Fruit fly (Drosophila melanogaster) whole organism, larva: Measurements from ENCODE around the gene CG2964.

Experiments
- noc ChIP-seq: fragments of 200-800 bp; sonication (Bioruptor generic); optimal IDR thresholded peaks from 3 replicates; lab custom pipeline; 2019; ENCODE audit warnings: missing biosample characterization, mild to moderate bottlenecking, missing genetic modification characterization, moderate library complexity

CG2964 gene

DNA sequence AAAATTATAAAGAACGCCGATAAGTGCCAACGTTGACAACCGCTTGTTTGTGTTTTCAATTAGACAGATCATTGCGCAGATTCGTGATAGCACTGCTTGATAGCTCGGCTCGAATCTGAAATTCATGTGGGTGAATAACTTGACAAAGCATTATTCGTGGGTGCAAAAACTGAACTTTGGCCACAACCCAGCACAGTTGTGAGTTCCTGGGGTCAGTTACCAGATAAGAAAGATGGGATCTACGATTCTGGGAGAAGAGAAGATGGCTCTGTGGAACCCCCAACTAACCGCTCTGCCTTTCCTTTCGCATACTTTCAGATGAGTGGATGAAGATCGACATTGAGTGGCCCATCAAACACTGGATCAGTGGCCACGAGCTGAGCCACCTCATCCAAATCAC, 1.4 kb upstream of the CG2964 start:
- TF ChIP-seq noc (tag; lab: Kevin White, UChicago) = peak; percentile 79

DNA sequence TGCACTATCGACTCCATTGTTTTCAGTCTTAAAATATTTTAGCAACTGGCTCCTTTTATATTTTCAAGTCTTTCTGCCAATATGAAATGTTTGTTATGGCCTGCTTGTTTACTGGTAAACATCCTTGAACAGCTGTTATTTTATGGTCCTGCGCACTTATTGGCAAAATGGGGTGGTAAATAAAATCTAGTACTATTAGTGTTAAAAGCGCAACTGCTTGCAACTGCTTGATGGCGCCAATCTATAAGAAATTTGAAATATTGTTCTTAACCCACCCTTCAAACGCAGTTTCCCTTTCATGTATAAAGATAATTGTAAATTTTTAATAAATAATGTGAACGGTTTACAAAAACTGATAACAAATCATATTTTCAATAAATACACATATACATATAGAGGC, 3.4 kb downstream of the CG2964 start, which contains the start of gene G6P:
TSS of gene G6P (minus strand) at position 88 of the 400 bp plus-strand sequence.
- TF ChIP-seq noc (tag; lab: Kevin White, UChicago) = no peak

dm6 chr2L:2825406-2825805, 13.2 kb downstream of the CG2964 start, which contains the start of gene CG3123:
TSS of gene CG3123 (minus strand) at chr2L:2825506.
- TF ChIP-seq noc (tag; lab: Kevin White, UChicago) = no peak

DNA sequence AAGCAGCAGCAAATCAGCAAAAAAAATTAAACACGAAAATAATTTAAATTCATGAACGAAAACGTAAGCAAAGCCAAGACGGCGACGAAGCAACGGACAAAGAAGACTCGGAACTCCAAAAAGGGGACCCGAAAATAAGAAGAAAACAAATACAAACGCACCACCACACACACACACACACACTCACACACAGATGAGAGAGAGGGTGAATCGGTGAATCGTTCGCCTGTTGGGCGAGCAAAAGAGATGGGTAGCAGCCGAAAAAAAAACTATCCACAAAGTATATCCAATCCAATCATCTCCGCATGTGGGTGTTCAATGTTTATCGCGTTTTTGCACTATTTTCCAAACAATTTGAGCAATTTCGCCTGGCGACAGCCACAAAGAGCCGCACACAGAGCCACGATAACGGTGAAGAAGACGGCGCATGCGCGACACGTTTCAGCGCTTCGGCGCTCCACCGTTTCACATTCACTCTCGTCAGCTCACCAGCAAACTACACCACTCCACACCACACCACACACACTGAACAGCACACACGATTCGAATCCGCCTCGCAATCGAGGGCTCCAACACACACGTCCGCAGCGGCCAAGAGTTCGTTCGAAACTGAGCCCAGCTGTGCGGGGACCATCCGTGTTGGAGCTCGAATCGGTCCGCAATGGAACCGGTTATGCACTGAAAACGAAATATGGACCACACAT, 17.6 kb downstream of the CG2964 start, which contains the start of gene Duox:
TSS of gene Duox (minus strand) at position 612 of the 704 bp plus-strand sequence.
- TF ChIP-seq noc (tag; lab: Kevin White, UChicago) = no peak

DNA sequence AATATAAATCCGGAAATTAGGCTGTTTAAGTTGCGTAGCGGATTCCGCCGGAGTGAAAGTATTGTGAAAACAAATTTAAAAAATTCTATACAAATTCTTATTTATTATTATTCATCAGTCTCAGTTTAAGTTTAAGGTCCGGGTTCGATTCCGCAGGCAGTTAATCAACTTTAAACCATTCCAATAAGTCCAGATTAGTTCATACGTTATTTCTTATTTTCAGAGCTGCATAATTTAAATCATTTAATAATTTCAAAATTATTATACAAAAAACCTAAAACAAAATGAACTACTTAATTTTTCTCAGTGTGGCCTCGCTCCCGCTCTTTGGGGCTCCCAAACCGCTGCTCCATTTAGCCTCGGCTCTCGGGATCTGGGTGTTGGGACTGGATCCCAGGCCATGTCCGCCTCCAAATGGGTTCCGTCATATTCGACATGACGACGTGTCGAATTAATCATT, 18.1 kb downstream of the CG2964 start:
- peak; percentile 91 for TF ChIP-seq noc (tag; lab: Kevin White, UChicago)

DNA sequence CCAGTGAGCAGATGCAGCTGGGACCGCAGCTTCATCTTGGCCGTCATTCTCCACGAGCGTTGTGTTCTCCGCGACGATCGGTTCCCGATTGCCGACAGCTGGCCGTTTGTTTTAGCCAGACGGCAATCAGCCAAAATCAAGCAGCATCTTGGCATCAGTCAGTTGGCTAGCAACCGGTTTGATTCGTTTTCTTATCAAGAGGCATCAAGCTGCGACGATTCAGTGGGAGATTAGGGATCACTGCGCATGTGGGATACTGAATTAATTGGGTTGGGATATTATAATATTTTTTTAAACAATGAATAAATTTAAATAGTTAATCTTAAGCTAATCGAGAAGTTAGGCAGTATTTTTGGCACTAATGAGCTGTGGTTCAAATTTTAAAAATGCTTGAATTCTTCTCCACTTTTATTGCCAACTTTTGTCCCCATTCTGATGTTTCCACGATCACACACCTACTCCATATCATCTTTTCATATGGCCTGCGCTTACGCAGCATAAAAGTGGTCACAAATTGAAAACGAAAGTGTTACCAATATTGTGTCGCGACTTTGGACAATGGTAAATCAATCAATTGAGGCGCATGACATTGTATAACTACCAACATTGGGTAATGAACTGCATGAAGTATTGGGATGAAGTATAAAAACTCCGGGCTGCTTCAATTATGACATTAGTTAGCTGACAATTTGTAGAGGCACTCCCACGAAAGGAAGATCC, 25.7 kb downstream of the CG2964 start, which contains the start of the genes CG3119 and Cpr23B:
TSS of gene CG3119 (minus strand) at position 92 of the 720 bp plus-strand sequence.
TSS of gene Cpr23B (plus strand) at position 670 of the 720 bp plus-strand sequence.
- TF ChIP-seq noc (tag; lab: Kevin White, UChicago) = no peak

DNA sequence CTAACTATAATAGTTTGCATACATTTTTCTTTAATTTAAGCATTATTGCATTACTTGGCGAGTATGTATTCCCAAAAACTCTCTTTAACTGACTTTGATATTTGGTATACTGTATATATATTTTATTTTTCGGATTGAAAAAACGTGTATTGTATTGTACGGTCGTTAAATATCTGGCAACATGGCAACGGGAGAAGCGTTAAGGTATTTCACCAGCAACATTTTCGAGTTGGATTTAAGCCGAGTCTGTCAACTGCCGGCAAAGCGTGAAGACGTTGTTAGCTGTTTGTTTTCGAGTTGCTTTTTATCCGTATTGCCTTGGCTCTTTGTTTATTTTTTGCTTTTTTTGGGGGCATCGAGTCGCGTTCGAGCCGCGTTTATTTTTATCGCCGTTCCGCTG, 27.6 kb downstream of the CG2964 start, which contains the start of gene CG2975:
TSS of gene CG2975 (plus strand) at position 275 of the 400 bp plus-strand sequence.
- TF ChIP-seq noc (tag; lab: Kevin White, UChicago) = no peak

DNA sequence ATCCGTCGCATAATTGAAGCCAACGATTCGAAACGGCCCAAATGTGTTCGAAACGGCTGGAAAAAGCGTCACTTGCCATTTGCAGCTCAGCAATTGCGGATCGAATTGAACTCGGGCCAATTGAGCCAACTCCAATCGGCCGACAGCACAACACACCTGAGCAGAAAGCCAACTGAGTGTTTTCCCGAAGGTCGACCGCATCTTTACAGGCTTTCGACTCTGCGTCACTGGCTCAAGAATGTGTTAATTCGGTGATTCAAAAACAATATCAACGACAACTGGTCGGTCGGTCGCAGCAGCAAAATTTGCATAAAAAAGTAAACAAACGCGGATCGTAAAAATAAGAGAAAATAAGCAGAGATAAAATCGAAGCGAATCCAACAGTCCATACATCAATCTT, 28.1 kb downstream of the CG2964 start:
- no peak for TF ChIP-seq noc (tag; lab: Kevin White, UChicago)

DNA sequence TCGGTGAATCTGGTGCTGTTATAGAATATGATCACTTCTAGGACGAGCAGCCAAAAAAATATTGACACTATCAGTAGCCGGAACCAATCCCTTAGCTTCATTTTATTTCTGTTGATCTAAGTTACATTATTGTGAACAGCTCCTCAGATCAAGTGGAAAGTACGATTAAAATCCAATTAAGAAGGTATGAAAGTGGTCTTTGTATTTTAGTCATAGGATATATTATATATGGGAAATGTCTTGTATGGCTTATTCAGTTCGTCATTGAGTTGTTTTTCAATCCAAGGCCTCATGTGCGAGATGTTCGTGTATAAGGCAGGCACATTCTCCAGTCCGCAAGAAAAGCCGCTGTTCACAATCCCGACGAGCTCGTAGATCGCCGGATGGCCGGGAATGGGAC, 32.2 kb downstream of the CG2964 start, which contains the start of gene CG18558:
TSS of gene CG18558 (minus strand) at position 101 of the 400 bp plus-strand sequence.
- TF ChIP-seq noc (tag; lab: Kevin White, UChicago) = no peak

- TF ChIP-seq noc (tag; lab: Kevin White, UChicago) = no peak
Observed at dm6 chr2L:2845634-2846033, 33.4 kb downstream of the CG2964 start, which contains the start of gene CG18557. TSS of gene CG18557 (minus strand) at chr2L:2845734.

DNA sequence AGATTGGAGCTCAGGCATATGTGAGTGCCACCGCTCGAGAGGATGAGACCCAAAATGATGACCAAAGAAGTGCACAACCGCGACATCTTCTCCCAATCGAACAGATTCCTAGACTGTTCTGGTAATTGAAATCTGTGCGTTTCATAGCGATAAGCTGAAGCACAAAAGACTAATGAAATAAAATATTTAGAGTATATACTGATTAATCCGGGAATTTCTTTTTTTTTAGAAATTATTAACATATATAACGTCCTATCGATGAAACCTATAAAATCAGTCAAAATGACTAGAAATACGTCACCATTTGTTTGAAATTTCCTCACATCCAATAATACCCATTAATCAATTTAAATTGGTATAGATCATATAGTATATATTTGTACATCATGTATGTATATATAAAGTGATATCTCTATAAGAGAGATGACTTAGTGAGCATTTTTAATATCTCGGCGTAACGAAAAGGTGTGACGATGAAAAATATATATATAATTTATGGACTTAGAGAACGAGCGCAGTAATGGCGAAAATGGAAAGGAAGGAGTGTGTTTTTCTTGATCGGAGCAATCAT, 35.0 kb downstream of the CG2964 start, which contains the start of the genes CG3117 and CG2983:
TSS of gene CG3117 (minus strand) at position 101 of the 571 bp plus-strand sequence.
TSS of gene CG2983 (plus strand) at position 521 of the 571 bp plus-strand sequence.
- TF ChIP-seq noc (tag; lab: Kevin White, UChicago) = no peak

DNA sequence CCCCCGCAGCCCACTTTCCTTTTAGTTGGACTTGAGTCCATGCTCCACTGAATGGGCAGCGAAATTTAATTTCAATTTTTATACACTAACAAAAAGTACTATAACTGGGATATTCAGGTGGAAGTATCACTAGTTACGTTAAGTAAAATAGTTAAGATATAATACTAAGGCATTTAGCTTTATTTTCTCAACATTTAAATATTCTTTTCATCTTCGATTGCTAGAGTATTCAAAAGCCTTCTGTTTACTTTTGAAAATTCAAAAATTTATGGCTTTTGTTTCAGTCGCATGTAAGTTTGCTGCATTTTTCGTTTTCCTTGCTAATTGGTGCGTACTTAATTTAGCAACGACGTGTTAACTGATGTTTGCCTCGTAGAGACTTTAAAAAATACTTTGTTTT, 39.4 kb downstream of the CG2964 start:
- TF ChIP-seq noc (tag; lab: Kevin White, UChicago) = no peak

DNA sequence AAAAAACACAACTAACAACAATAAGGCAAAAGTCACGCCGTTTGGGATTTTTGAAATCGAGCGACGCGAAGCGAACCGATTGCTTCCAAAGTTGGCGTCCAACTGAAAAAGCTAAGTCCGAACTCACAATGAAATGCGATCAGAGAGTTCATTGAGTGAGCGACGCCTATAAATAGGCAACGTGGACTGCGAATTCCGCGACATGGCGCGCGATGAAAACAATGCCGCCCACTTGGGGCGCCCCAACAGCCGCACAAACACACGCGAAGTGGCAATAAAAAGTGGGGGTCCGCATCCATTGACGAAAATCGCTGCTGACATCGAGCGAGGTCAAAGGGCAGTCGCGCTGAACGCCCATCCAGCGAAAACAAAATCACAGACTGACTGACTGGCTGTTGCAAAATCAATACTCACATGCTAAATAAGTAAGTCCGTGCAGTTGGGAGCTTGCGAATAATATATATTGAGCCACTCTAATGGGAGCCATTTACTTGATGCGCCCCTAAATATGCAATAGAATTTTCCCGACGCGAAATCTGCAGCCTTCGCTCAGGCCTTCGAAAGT, 43.0 kb downstream of the CG2964 start:
- TF ChIP-seq noc (tag; lab: Kevin White, UChicago) = no peak

- peak; percentile 42 for TF ChIP-seq noc (tag; lab: Kevin White, UChicago)
Observed at dm6 chr2L:2855773-2856615, 43.8 kb downstream of the CG2964 start, which contains the start of the genes CG3104 and RpS21. TSS of gene CG3104 (minus strand) at chr2L:2855778. TSS of gene RpS21 (plus strand) at chr2L:2856070.
